Fruit fly (Drosophila melanogaster): ENCODE results near the gene ssp2.
A peak's percentile ranks its signal among the peaks of the same experiment; 100 is the strongest.

The ssp2 gene

dm6 chr3L:14006704-14007126, 41.7 kb downstream of the ssp2 start:
- TF ChIP-seq CG17186 (GFP tag; optimal IDR thresholded peaks at IDR 0.05): no peak
- no peak for TF ChIP-seq CG9797 (GFP tag; optimal IDR thresholded peaks at IDR 0.05)
- TF ChIP-seq sr (GFP tag; IDR thresholded peaks at IDR 0.05): 0 out of 3 replicates have a peak, but pooled peaks have one; percentile 28
- no peak for TF ChIP-seq CTCF (GFP tag; optimal IDR thresholded peaks at IDR 0.05)
- TF ChIP-seq CG8290 (GFP tag; optimal IDR thresholded peaks at IDR 0.05): no peak
- no peak for TF ChIP-seq CG8290 (tag; optimal IDR thresholded peaks at IDR 0.05)
- no peak for TF ChIP-seq bsh (GFP tag; optimal IDR thresholded peaks at IDR 0.05)
- no peak for TF ChIP-seq lov (optimal IDR thresholded peaks at IDR 0.05)
- peak; percentile 13; the same call in 1 of the 3 replicates for TF ChIP-seq lov (GFP tag; IDR thresholded peaks at IDR 0.05)
- no peak for TF ChIP-seq Neu2 (GFP tag; optimal IDR thresholded peaks at IDR 0.05; ENCODE audit: borderline replicate concordance)
- TF ChIP-seq pho (GFP tag; optimal IDR thresholded peaks at IDR 0.05): peak; percentile 9
- no peak for TF ChIP-seq CG13894 (tag; optimal IDR thresholded peaks at IDR 0.05)
- TF ChIP-seq CG34376 (GFP tag; optimal IDR thresholded peaks at IDR 0.05): peak; percentile 7
- no peak for TF ChIP-seq toy (GFP tag; IDR thresholded peaks at IDR 0.05)
- no peak for TF ChIP-seq CG42726 (GFP tag; IDR thresholded peaks at IDR 0.05; ENCODE audit: partially characterized antibody)
- TF ChIP-seq br (optimal IDR thresholded peaks at IDR 0.05): no peak
- no peak for TF ChIP-seq ato (GFP tag; IDR thresholded peaks at IDR 0.05; ENCODE audit: partially characterized antibody)
- no peak for TF ChIP-seq CG17328 (GFP tag; IDR thresholded peaks at IDR 0.05)
- TF ChIP-seq ham (GFP tag; IDR thresholded peaks at IDR 0.05): no peak
- TF ChIP-seq otp (GFP tag; IDR thresholded peaks at IDR 0.05): no peak
- TF ChIP-seq CG12744 (GFP tag; optimal IDR thresholded peaks at IDR 0.05): no peak
- TF ChIP-seq bowl (GFP tag; IDR thresholded peaks at IDR 0.05): no peak
- TF ChIP-seq Ets65A (GFP tag): peak; percentile 39
- no peak for TF ChIP-seq CG7372 (GFP tag; IDR thresholded peaks at IDR 0.05)
- no peak for TF ChIP-seq abd-A (tag; optimal IDR thresholded peaks at IDR 0.05)
- TF ChIP-seq odd (GFP tag; optimal IDR thresholded peaks at IDR 0.05): no peak
- TF ChIP-seq Med (GFP tag): peak; percentile 72
- no peak for TF ChIP-seq CG15696 (tag; optimal IDR thresholded peaks at IDR 0.05)
- TF ChIP-seq esg (GFP tag; conservative IDR thresholded peaks at IDR 0.05): no peak
- TF ChIP-seq CG2678 (tag; optimal IDR thresholded peaks at IDR 0.05): no peak
- no peak for TF ChIP-seq hbn (GFP tag; IDR thresholded peaks at IDR 0.05; ENCODE audit: partially characterized antibody)
- no peak for TF ChIP-seq CG13624 (GFP tag; optimal IDR thresholded peaks at IDR 0.05)
- no peak for TF ChIP-seq CG1529 (GFP tag; optimal IDR thresholded peaks at IDR 0.05)
- no peak for TF ChIP-seq hb (GFP tag; IDR thresholded peaks at IDR 0.05; ENCODE audit: partially characterized antibody)
- peak; percentile 61 for TF ChIP-seq cg (GFP tag; optimal IDR thresholded peaks at IDR 0.05)
- no peak for TF ChIP-seq CG6683 (GFP tag; optimal IDR thresholded peaks at IDR 0.05)
- no peak for TF ChIP-seq az2 (GFP tag; optimal IDR thresholded peaks at IDR 0.05)
- no peak for TF ChIP-seq dmrt99B (tag; optimal IDR thresholded peaks at IDR 0.05)
- peak; percentile 66 for TF ChIP-seq YL-1 (GFP tag; optimal IDR thresholded peaks at IDR 0.05)
- peak; percentile 7 for TF ChIP-seq CG14710 (tag; optimal IDR thresholded peaks at IDR 0.05)
- TF ChIP-seq luna (GFP tag; optimal IDR thresholded peaks at IDR 0.05): no peak
- TF ChIP-seq HLH54F (GFP tag; optimal IDR thresholded peaks at IDR 0.05): no peak
- peak; percentile 25; the same call in 1 of the 2 replicates for TF ChIP-seq unc-4 (GFP tag; IDR thresholded peaks at IDR 0.05; ENCODE audit: partially characterized antibody)
- TF ChIP-seq CG32532 (GFP tag; IDR thresholded peaks at IDR 0.05): no peak
- TF ChIP-seq Pdp1 (GFP tag; optimal IDR thresholded peaks at IDR 0.05): peak in 1 of 2 experiments; percentile 100
- TF ChIP-seq ase (GFP tag; IDR thresholded peaks at IDR 0.05): no peak
- TF ChIP-seq nerfin-2 (GFP tag; IDR thresholded peaks at IDR 0.05; ENCODE audit: partially characterized antibody): no peak
- no peak for TF ChIP-seq Sox102F (GFP tag; optimal IDR thresholded peaks at IDR 0.05)
- TF ChIP-seq zf30C (GFP tag; optimal IDR thresholded peaks at IDR 0.05): no peak
- no peak for TF ChIP-seq Fer2 (tag; optimal IDR thresholded peaks at IDR 0.05)
- no peak for TF ChIP-seq CG17612 (GFP tag; IDR thresholded peaks at IDR 0.05)
- TF ChIP-seq ci (GFP tag; IDR thresholded peaks at IDR 0.05): peak; percentile 51; the same call in 1 of the 3 replicates
